Worm (Caenorhabditis elegans) whole organism, late embryonic: ENCODE measurements around the gene F19G12.9.

ENCODE experiments used
- elt-2 ChIP-seq: sonication (generic microtip); optimal IDR thresholded peaks from 2 replicates; lab custom pipeline; 2016; ENCODE audit warnings: missing genetic modification reagents, missing genetic modification characterization, missing compliant biosample characterization
- odd-2 ChIP-seq: sonication (generic microtip); optimal IDR thresholded peaks from 2 replicates; lab custom pipeline; 2017; ENCODE audit warnings: antibody characterized with exemption, mild to moderate bottlenecking, missing genetic modification characterization, missing compliant biosample characterization
- pros-1 ChIP-seq: fragments of 150-350 bp; optimal IDR thresholded peaks from 2 replicates; lab custom pipeline; 2014; ENCODE audit warnings: missing biosample characterization, missing genetic modification reagents, missing genetic modification characterization
- sox-4 ChIP-seq: sonication (generic microtip); optimal IDR thresholded peaks from 2 replicates; lab custom pipeline; 2017; ENCODE audit warnings: mild to moderate bottlenecking, missing genetic modification characterization, inconsistent platforms, missing compliant biosample characterization

DNA sequence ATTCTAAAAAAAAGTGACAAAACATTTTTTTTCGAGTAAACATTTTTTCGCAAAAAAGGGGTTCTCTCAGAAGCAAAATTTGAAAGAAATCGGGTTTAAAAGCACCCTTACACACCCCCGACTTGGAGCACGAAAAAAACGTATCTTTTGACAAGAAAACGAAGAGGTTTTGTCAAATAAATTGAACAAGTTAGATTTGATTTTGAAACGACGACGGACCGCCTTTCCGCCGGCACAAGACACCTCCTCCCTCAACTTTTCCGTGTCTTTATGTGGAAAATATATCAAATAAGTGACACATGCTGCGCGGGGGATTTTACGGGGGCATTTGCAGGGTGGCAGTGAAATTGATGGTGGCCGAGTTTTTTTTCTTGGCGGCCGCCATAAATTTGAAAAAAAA lies 49.0 kb downstream of the F19G12.9 start:
- no peak for TF ChIP-seq pros-1
- TF ChIP-seq odd-2 (tag; lab: Kevin White, UChicago): no peak
- no peak for TF ChIP-seq sox-4 (tag; lab: Kevin White, UChicago)
- no peak for TF ChIP-seq elt-2 (tag; lab: Kevin White, UChicago)
